Worm (Caenorhabditis elegans) whole organism, L3 larva: ENCODE results near the gene str-139.

Source experiments
- R02D3.7 ChIP-seq: fragments of 150-350 bp; optimal IDR thresholded peaks from 2 replicates; lab custom pipeline; 2014; ENCODE audit warnings: missing biosample characterization, missing genetic modification characterization
- ZK546.5 ChIP-seq: sonication (generic microtip); optimal IDR thresholded peaks from 2 replicates; lab custom pipeline; 2017; ENCODE audit warnings: missing biosample characterization, missing genetic modification characterization
- aly-2 ChIP-seq: fragments of 150-350 bp; optimal IDR thresholded peaks from 2 replicates; lab custom pipeline; 2014; ENCODE audit warnings: missing biosample characterization, missing genetic modification characterization
- ama-1 ChIP-seq: fragments of 150-350 bp; optimal IDR thresholded peaks from 2 replicates; lab custom pipeline; 2018
- ceh-28 ChIP-seq: fragments of 150-350 bp; optimal IDR thresholded peaks from 2 replicates; lab custom pipeline; 2014; ENCODE audit warnings: missing biosample characterization, missing genetic modification reagents, missing genetic modification characterization
- ceh-82 ChIP-seq: fragments of 150-350 bp; optimal IDR thresholded peaks from 2 replicates; lab custom pipeline; 2014; ENCODE audit warnings: missing biosample characterization, missing genetic modification characterization
- daf-12 ChIP-seq: fragments of 150-350 bp; optimal IDR thresholded peaks from 2 replicates; lab custom pipeline; 2014; ENCODE audit warnings: missing biosample characterization, missing genetic modification reagents, missing genetic modification characterization
- egl-27 ChIP-seq: sonication (generic microtip); optimal IDR thresholded peaks from 4 replicates; lab custom pipeline; 2017; ENCODE audit warnings: missing biosample characterization, missing genetic modification reagents, missing genetic modification characterization
- elt-2 ChIP-seq: sonication (generic microtip); optimal IDR thresholded peaks from 2 replicates; lab custom pipeline; 2016; ENCODE audit warnings: missing genetic modification reagents, mild to moderate bottlenecking, missing genetic modification characterization, missing compliant biosample characterization
- elt-3 ChIP-seq, 3 experiments: fragments of 150-350 bp in 1 of 3; sonication (generic microtip) in 2 of 3; optimal IDR thresholded peaks; 2 replicates in 2 of 3; 4 replicates in 1 of 3; lab custom pipeline; 2014 to 2017; ENCODE audit warnings: missing biosample characterization in 3 of 3, missing genetic modification characterization in 3 of 3
- eor-1 ChIP-seq, 2 experiments: fragments of 150-350 bp; optimal IDR thresholded peaks; 2 replicates each; lab custom pipeline; 2014 to 2018; ENCODE audit warnings: missing biosample characterization in 2 of 2, missing genetic modification characterization in 2 of 2
- fkh-2 ChIP-seq: fragments of 150-350 bp; optimal IDR thresholded peaks from 2 replicates; lab custom pipeline; 2014; ENCODE audit warnings: missing biosample characterization, missing genetic modification reagents, missing genetic modification characterization
- fos-1 ChIP-seq: fragments of 150-350 bp; optimal IDR thresholded peaks from 2 replicates; lab custom pipeline; 2014; ENCODE audit warnings: missing biosample characterization, missing genetic modification characterization
- hmg-11 ChIP-seq: sonication (generic microtip); optimal IDR thresholded peaks from 2 replicates; lab custom pipeline; 2016; ENCODE audit warnings: missing genetic modification characterization, missing compliant biosample characterization
- jun-1 ChIP-seq: fragments of 150-350 bp; optimal IDR thresholded peaks from 2 replicates; lab custom pipeline; 2014; ENCODE audit warnings: missing biosample characterization, missing genetic modification reagents, missing genetic modification characterization
- lin-39 ChIP-seq: fragments of 150-350 bp; optimal IDR thresholded peaks from 2 replicates; lab custom pipeline; 2018; ENCODE audit warnings: missing biosample characterization, missing genetic modification reagents, missing genetic modification characterization
- lsy-12 ChIP-seq: sonication (generic microtip); optimal IDR thresholded peaks from 2 replicates; lab custom pipeline; 2016; ENCODE audit warnings: mild to moderate bottlenecking, missing genetic modification characterization, missing compliant biosample characterization
- mdl-1 ChIP-seq: fragments of 150-350 bp; optimal IDR thresholded peaks from 2 replicates; lab custom pipeline; 2014; ENCODE audit warnings: missing biosample characterization, missing genetic modification characterization
- nfya-1 ChIP-seq: sonication (generic microtip); optimal IDR thresholded peaks from 2 replicates; lab custom pipeline; 2017; ENCODE audit warnings: missing genetic modification characterization, mild to moderate bottlenecking, missing compliant biosample characterization, antibody characterized with exemption, moderate library complexity; ENCODE audit not compliant: insufficient read depth
- nhr-11 ChIP-seq: fragments of 150-350 bp; optimal IDR thresholded peaks from 2 replicates; lab custom pipeline; 2014; ENCODE audit warnings: missing biosample characterization, missing genetic modification characterization
- nhr-12 ChIP-seq: fragments of 150-350 bp; optimal IDR thresholded peaks from 2 replicates; lab custom pipeline; 2014; ENCODE audit warnings: missing biosample characterization, missing genetic modification characterization
- nhr-23 ChIP-seq: fragments of 150-350 bp; optimal IDR thresholded peaks from 2 replicates; lab custom pipeline; 2014; ENCODE audit warnings: missing biosample characterization, missing genetic modification reagents, missing genetic modification characterization
- nhr-237 ChIP-seq: fragments of 150-350 bp; optimal IDR thresholded peaks from 2 replicates; lab custom pipeline; 2014; ENCODE audit warnings: missing biosample characterization, missing genetic modification characterization
- nhr-25 ChIP-seq: sonication (generic microtip); optimal IDR thresholded peaks from 2 replicates; lab custom pipeline; 2017; ENCODE audit warnings: missing biosample characterization, missing genetic modification characterization
- nhr-28 ChIP-seq: fragments of 150-350 bp; optimal IDR thresholded peaks from 2 replicates; lab custom pipeline; 2014; ENCODE audit warnings: missing biosample characterization, missing genetic modification characterization
- nhr-67 ChIP-seq: fragments of 150-350 bp; optimal IDR thresholded peaks from 2 replicates; lab custom pipeline; 2014; ENCODE audit warnings: missing biosample characterization, missing genetic modification characterization
- nhr-76 ChIP-seq: fragments of 150-350 bp; sonication (generic microtip); optimal IDR thresholded peaks from 5 replicates; lab custom pipeline; 2014; ENCODE audit warnings: missing biosample characterization, missing genetic modification characterization
- nhr-77 ChIP-seq: fragments of 150-350 bp; optimal IDR thresholded peaks from 2 replicates; lab custom pipeline; 2014; ENCODE audit warnings: missing biosample characterization, missing genetic modification characterization
- pha-4 ChIP-seq: fragments of 150-350 bp; optimal IDR thresholded peaks from 2 replicates; lab custom pipeline; 2014; ENCODE audit warnings: missing biosample characterization, missing genetic modification reagents, missing genetic modification characterization
- pqm-1 ChIP-seq: fragments of 150-350 bp; optimal IDR thresholded peaks from 2 replicates; lab custom pipeline; 2017; ENCODE audit warnings: missing biosample characterization, missing genetic modification characterization, inconsistent platforms
- sea-2 ChIP-seq: fragments of 150-350 bp; sonication (generic microtip); optimal IDR thresholded peaks from 4 replicates; lab custom pipeline; 2014; ENCODE audit warnings: missing biosample characterization, missing genetic modification reagents, missing genetic modification characterization
- skn-1 ChIP-seq: fragments of 150-350 bp; optimal IDR thresholded peaks from 2 replicates; lab custom pipeline; 2014; ENCODE audit warnings: missing biosample characterization, missing genetic modification characterization
- snpc-4 ChIP-seq: fragments of 150-350 bp; optimal IDR thresholded peaks from 2 replicates; lab custom pipeline; 2014; ENCODE audit warnings: missing biosample characterization, missing genetic modification characterization
- tbx-2 ChIP-seq: sonication (generic microtip); optimal IDR thresholded peaks from 2 replicates; lab custom pipeline; 2016; ENCODE audit warnings: mild to moderate bottlenecking, missing genetic modification characterization, missing compliant biosample characterization
- unc-39 ChIP-seq: sonication (generic microtip); optimal IDR thresholded peaks from 4 replicates; lab custom pipeline; 2017; ENCODE audit warnings: missing biosample characterization, missing genetic modification characterization
- zag-1 ChIP-seq: fragments of 150-350 bp; optimal IDR thresholded peaks from 2 replicates; lab custom pipeline; 2014; ENCODE audit warnings: missing biosample characterization, missing genetic modification characterization

Gene str-139

ce11 chrV:8062074-8062473, at the start of gene str-139:
str-139 (minus strand) TSS chrV:8062174.
- TF ChIP-seq unc-39 (tag; lab: Kevin White, UChicago) = no peak
- no peak for TF ChIP-seq sea-2 (GFP tag; lab: Kevin White, UChicago)
- no peak for TF ChIP-seq egl-27 (tag; lab: Kevin White, UChicago)
- TF ChIP-seq hmg-11 = no peak
- TF ChIP-seq nhr-76 (tag; lab: Kevin White, UChicago) = no peak
- no peak for TF ChIP-seq mdl-1 (tag; lab: Kevin White, UChicago)
- no peak for TF ChIP-seq nhr-77 (tag; lab: Kevin White, UChicago)
- no peak for TF ChIP-seq tbx-2
- no peak for TF ChIP-seq fkh-2 (tag; lab: Kevin White, UChicago)
- TF ChIP-seq snpc-4 (tag; lab: Kevin White, UChicago) = no peak
- TF ChIP-seq lin-39 (tag; lab: Kevin White, UChicago) = no peak
- no peak for TF ChIP-seq daf-12 (tag; lab: Kevin White, UChicago)
- TF ChIP-seq nhr-12 (tag; lab: Kevin White, UChicago) = no peak
- no peak for TF ChIP-seq nhr-237 (tag; lab: Kevin White, UChicago)

DNA sequence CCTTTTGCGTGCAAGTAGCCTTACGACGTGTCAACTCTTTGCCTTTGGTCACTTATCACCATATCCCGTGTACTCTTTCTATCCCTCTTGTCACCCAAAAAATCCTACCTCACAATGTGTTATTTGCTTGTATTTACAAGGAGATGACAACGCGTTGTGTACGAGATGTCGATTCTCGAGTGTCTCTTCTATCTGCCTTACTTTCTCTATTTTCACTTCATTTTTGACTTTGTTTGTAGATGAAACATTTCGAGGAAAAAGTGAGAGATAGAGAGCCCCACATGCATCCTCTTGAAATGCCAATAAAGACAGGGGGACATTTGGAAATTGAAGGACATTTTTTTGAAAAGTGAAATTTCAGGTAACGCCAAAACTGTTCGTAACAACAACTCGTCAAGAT, 48.8 kb upstream of the str-139 start:
- no peak for TF ChIP-seq elt-3 (tag; optimal IDR thresholded peaks at IDR 0.05; lab: Kevin White, UChicago)
- peak; percentile 70 for TF ChIP-seq pha-4 (tag; lab: Kevin White, UChicago)

DNA sequence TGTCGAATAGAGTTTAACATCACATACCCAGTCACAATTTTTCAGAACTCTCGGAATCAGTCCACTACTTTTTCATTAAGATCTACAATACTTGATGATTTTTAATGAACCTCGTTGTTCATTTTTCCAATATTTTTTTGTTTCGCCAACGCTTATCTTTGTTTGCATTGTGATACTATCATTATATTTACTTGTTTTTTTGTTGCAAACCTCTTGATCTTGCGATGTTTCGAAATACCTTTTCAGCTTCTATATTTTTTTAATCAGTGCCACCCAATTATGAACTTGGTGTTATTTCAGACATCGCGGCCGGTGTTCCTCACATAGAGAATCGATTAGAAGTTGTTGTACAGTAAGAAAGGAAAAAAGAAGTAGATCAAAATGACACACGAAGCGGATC, 46.7 kb upstream of the str-139 start, which contains the start of gene myo-5:
Gene myo-5 (plus strand): TSS at position 301 of the 400 bp plus-strand sequence.
- TF ChIP-seq lsy-12 (tag; lab: Kevin White, UChicago) = no peak
- TF ChIP-seq ZK546.5 (tag; lab: Kevin White, UChicago) = no peak
- TF ChIP-seq sea-2 (GFP tag; lab: Kevin White, UChicago) = no peak
- no peak for TF ChIP-seq nhr-76 (tag; lab: Kevin White, UChicago)
- TF ChIP-seq elt-2 = no peak
- no peak for TF ChIP-seq nhr-28
- TF ChIP-seq nhr-23 (tag; lab: Kevin White, UChicago) = no peak
- no peak for TF ChIP-seq skn-1 (tag; lab: Kevin White, UChicago)
- no peak for TF ChIP-seq ceh-82 (tag; lab: Kevin White, UChicago)
- no peak for TF ChIP-seq jun-1 (tag; lab: Kevin White, UChicago)
- TF ChIP-seq eor-1 (tag; optimal IDR thresholded peaks at IDR 0.05; lab: Kevin White, UChicago) = no peak
- no peak for TF ChIP-seq nhr-25 (tag; lab: Kevin White, UChicago)
- TF ChIP-seq pqm-1 (tag; lab: Kevin White, UChicago) = no peak
- no peak for TF ChIP-seq fos-1 (tag; lab: Kevin White, UChicago)
- no peak for TF ChIP-seq zag-1
- no peak for TF ChIP-seq nhr-77 (tag; lab: Kevin White, UChicago)
- no peak for TF ChIP-seq ama-1 (lab: Kevin White, UChicago)

DNA sequence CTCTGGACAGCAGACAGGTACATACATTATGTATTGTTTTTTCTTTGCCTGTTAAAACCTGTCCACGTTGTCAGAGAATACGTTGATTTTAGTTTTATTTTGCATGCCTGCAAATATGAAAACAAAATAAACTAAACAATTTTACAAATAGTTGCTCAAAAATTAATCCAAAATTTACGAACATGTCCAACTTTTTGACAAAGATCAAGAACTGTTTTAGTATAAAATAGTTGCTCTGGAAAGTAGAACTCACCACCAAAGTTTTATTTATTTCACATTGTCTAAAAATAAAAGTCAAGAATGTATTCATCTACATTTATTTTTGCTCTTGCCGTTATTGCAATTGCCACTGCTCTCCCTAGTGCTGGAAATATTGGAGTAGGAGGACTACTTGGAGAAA, 42.5 kb upstream of the str-139 start, which contains the start of gene srlf-16:
Gene srlf-16 (plus strand): TSS at position 301 of the 400 bp plus-strand sequence.
- TF ChIP-seq nhr-11 (tag; lab: Kevin White, UChicago) (no peak), aly-2 (tag; lab: Kevin White, UChicago) (no peak), nhr-76 (tag; lab: Kevin White, UChicago) (no peak), ceh-28 (no peak), pha-4 (tag; lab: Kevin White, UChicago) (no peak), nhr-67 (no peak), ceh-82 (tag; lab: Kevin White, UChicago) (no peak), daf-12 (tag; lab: Kevin White, UChicago) (no peak), pqm-1 (tag; lab: Kevin White, UChicago) (no peak), unc-39 (tag; lab: Kevin White, UChicago) (no peak), ama-1 (lab: Kevin White, UChicago) (no peak), nhr-12 (tag; lab: Kevin White, UChicago) (no peak), R02D3.7 (tag; lab: Kevin White, UChicago) (no peak), nhr-23 (tag; lab: Kevin White, UChicago) (no peak), elt-2 (no peak), nfya-1 (tag; lab: Kevin White, UChicago) (no peak)
- TF ChIP-seq, all 47 proteins: peak for 0
